Worm (Caenorhabditis elegans) whole organism, L4 larva: Measurements from ENCODE around the gene tag-153.

Experiments used
- D1046.2 ChIP-seq: fragments of 200-800 bp; sonication (Bioruptor generic); IDR thresholded peaks from 2 replicates; pipeline ENCODE4 v1.3.6; 2022; ENCODE audit warnings: missing genetic modification characterization, missing compliant biosample characterization
- F10B5.3 ChIP-seq: sonication (generic microtip); optimal IDR thresholded peaks from 2 replicates; lab custom pipeline; 2016; ENCODE audit warnings: mild to moderate bottlenecking, missing genetic modification characterization, missing compliant biosample characterization
- F44E2.7 ChIP-seq: fragments of 200-800 bp; sonication (Bioruptor generic); IDR thresholded peaks from 2 replicates; pipeline ENCODE4 v2.1.2; 2022; ENCODE audit warnings: missing genetic modification characterization, missing compliant biosample characterization
- Y5F2A.4 ChIP-seq: fragments of 200-800 bp; sonication (Bioruptor generic); optimal IDR thresholded peaks from 2 replicates; lab custom pipeline; 2018; ENCODE audit warnings: mild to moderate bottlenecking, missing genetic modification characterization, missing compliant biosample characterization
- aha-1 ChIP-seq: fragments of 150-350 bp; peaks from one replicate; lab custom pipeline; 2014; ENCODE audit warnings: missing biosample characterization, missing genetic modification characterization
- aly-2 ChIP-seq: sonication (generic microtip); optimal IDR thresholded peaks from 2 replicates; lab custom pipeline; 2018; ENCODE audit warnings: missing biosample characterization, missing genetic modification characterization
- ama-1 ChIP-seq: fragments of 150-350 bp; optimal IDR thresholded peaks from 2 replicates; lab custom pipeline; 2014; ENCODE audit warnings: inconsistent platforms, mixed read lengths
- ceh-20 ChIP-seq: fragments of 200-800 bp; sonication (Bioruptor generic); IDR thresholded peaks from 2 replicates; pipeline ENCODE4 v1.3.6; 2022; ENCODE audit warnings: missing genetic modification reagents, missing genetic modification characterization, missing compliant biosample characterization
- ceh-28 ChIP-seq: fragments of 150-350 bp; optimal IDR thresholded peaks from 2 replicates; lab custom pipeline; 2014; ENCODE audit warnings: missing biosample characterization, missing genetic modification reagents, missing genetic modification characterization
- daf-12 ChIP-seq: fragments of 150-350 bp; optimal IDR thresholded peaks from 2 replicates; lab custom pipeline; 2014; ENCODE audit warnings: missing biosample characterization, missing genetic modification reagents, missing genetic modification characterization
- daf-16 ChIP-seq, 3 experiments: sonication (generic microtip); optimal IDR thresholded peaks; 2 replicates each; lab custom pipeline; 2016 to 2017; ENCODE audit warnings: missing genetic modification characterization in 3 of 3, missing genetic modification reagents in 3 of 3, mild to moderate bottlenecking in 2 of 3, missing compliant biosample characterization in 2 of 3, missing biosample characterization in 1 of 3, moderate library complexity in 1 of 3
- dmd-6 ChIP-seq: fragments of 200-800 bp; sonication (Bioruptor generic); IDR thresholded peaks from 2 replicates; pipeline ENCODE4 v1.3.6; 2022; ENCODE audit warnings: missing genetic modification reagents, missing genetic modification characterization, missing compliant biosample characterization
- dpl-1 ChIP-seq: fragments of 150-350 bp; optimal IDR thresholded peaks from 2 replicates; lab custom pipeline; 2014; ENCODE audit warnings: missing biosample characterization, missing genetic modification reagents, missing genetic modification characterization
- dve-1 ChIP-seq: sonication (generic microtip); optimal IDR thresholded peaks from 2 replicates; lab custom pipeline; 2017; ENCODE audit warnings: antibody characterized with exemption, mild to moderate bottlenecking, missing genetic modification characterization, missing compliant biosample characterization; ENCODE audit not compliant: insufficient read depth
- egl-43 ChIP-seq: fragments of 200-800 bp; sonication (Bioruptor generic); IDR thresholded peaks from 2 replicates; pipeline ENCODE4 v1.3.6; 2022; ENCODE audit warnings: missing genetic modification reagents, missing genetic modification characterization, missing compliant biosample characterization
- gei-8 ChIP-seq: fragments of 200-800 bp; sonication (Bioruptor generic); optimal IDR thresholded peaks from 2 replicates; lab custom pipeline; 2018; ENCODE audit warnings: mild to moderate bottlenecking, missing genetic modification characterization, missing compliant biosample characterization
- hif-1 ChIP-seq, 2 experiments: sonication (generic microtip); optimal IDR thresholded peaks; 2 replicates each; lab custom pipeline; 2016 to 2017; ENCODE audit warnings: missing compliant biosample characterization in 2 of 2, missing genetic modification characterization in 2 of 2, missing genetic modification reagents in 2 of 2, missing genotype in 2 of 2, mild to moderate bottlenecking in 1 of 2
- hlh-11 ChIP-seq: fragments of 200-800 bp; sonication (Bioruptor generic); optimal IDR thresholded peaks from 2 replicates; lab custom pipeline; 2018; ENCODE audit warnings: mild to moderate bottlenecking, missing genetic modification characterization, missing compliant biosample characterization
- hlh-30 ChIP-seq: sonication (generic microtip); optimal IDR thresholded peaks from 2 replicates; lab custom pipeline; 2017; ENCODE audit warnings: antibody characterized with exemption, mild to moderate bottlenecking, missing genetic modification characterization, missing compliant biosample characterization; ENCODE audit not compliant: insufficient read depth
- jun-1 ChIP-seq: fragments of 150-350 bp; optimal IDR thresholded peaks from 2 replicates; lab custom pipeline; 2014; ENCODE audit warnings: missing biosample characterization, missing genetic modification reagents, missing genetic modification characterization
- lin-1 ChIP-seq: fragments of 200-800 bp; sonication (Bioruptor generic); IDR thresholded peaks from 2 replicates; pipeline ENCODE4 v1.3.6; 2022; ENCODE audit warnings: missing genetic modification reagents, missing genetic modification characterization, missing compliant biosample characterization
- lin-13 ChIP-seq: fragments of 150-350 bp; optimal IDR thresholded peaks from 2 replicates; lab custom pipeline; 2014; ENCODE audit warnings: missing biosample characterization, missing genetic modification reagents, missing genetic modification characterization
- lin-38 ChIP-seq: fragments of 200-800 bp; sonication (Bioruptor generic); IDR thresholded peaks from 2 replicates; pipeline ENCODE4 v1.3.6; 2022; ENCODE audit warnings: missing genetic modification reagents, missing genetic modification characterization, missing compliant biosample characterization
- madf-5 ChIP-seq, 2 experiments: fragments of 200-800 bp; sonication (Bioruptor generic); IDR thresholded peaks; 2 replicates each; pipeline ENCODE4 v1.3.6; 2022; ENCODE audit warnings: missing compliant biosample characterization in 2 of 2, missing genetic modification characterization in 2 of 2
- madf-9 ChIP-seq: fragments of 200-800 bp; sonication (Bioruptor generic); conservative IDR thresholded peaks from 2 replicates; pipeline ENCODE4 v1.3.6; 2022; ENCODE audit warnings: missing genetic modification reagents, missing genetic modification characterization, missing compliant biosample characterization
- mdl-1 ChIP-seq, 2 experiments: fragments of 150-350 bp in 1 of 2; sonication (generic microtip) in 1 of 2; optimal IDR thresholded peaks; 2 replicates each; lab custom pipeline; 2014 to 2017; ENCODE audit warnings: missing biosample characterization in 2 of 2, missing genetic modification characterization in 2 of 2
- mep-1 ChIP-seq: fragments of 150-350 bp; sonication (generic microtip); optimal IDR thresholded peaks from 3 replicates; lab custom pipeline; 2014; ENCODE audit warnings: missing biosample characterization, missing genetic modification characterization
- mxl-2 ChIP-seq: fragments of 200-800 bp; sonication (Bioruptor generic); conservative IDR thresholded peaks from 2 replicates; pipeline ENCODE4 v1.3.6; 2022; ENCODE audit warnings: missing genetic modification reagents, missing genetic modification characterization, missing compliant biosample characterization
- nhr-10 ChIP-seq: fragments of 150-350 bp; optimal IDR thresholded peaks from 2 replicates; lab custom pipeline; 2014; ENCODE audit warnings: missing biosample characterization, missing genetic modification characterization
- nhr-11 ChIP-seq: fragments of 150-350 bp; optimal IDR thresholded peaks from 2 replicates; lab custom pipeline; 2014; ENCODE audit warnings: missing biosample characterization, missing genetic modification characterization
- nhr-25 ChIP-seq: sonication (generic microtip); optimal IDR thresholded peaks from 2 replicates; lab custom pipeline; 2017; ENCODE audit warnings: missing genetic modification characterization, mild to moderate bottlenecking, missing compliant biosample characterization, antibody characterized with exemption, moderate library complexity, borderline replicate concordance; ENCODE audit not compliant: insufficient read depth
- nhr-28 ChIP-seq: fragments of 150-350 bp; optimal IDR thresholded peaks from 2 replicates; lab custom pipeline; 2014; ENCODE audit warnings: missing biosample characterization, missing genetic modification characterization
- nhr-42 ChIP-seq: fragments of 200-800 bp; sonication (Bioruptor generic); IDR thresholded peaks from 2 replicates; pipeline ENCODE4 v1.3.6; 2022; ENCODE audit warnings: missing genetic modification characterization, missing compliant biosample characterization
- nhr-48 ChIP-seq: sonication (generic microtip); optimal IDR thresholded peaks from 2 replicates; lab custom pipeline; 2016; ENCODE audit warnings: mild to moderate bottlenecking, missing genetic modification characterization, missing compliant biosample characterization
- spr-3 ChIP-seq: fragments of 200-800 bp; sonication (Bioruptor generic); optimal IDR thresholded peaks from 2 replicates; lab custom pipeline; 2018; ENCODE audit warnings: mild to moderate bottlenecking, missing genetic modification characterization, missing compliant biosample characterization
- tra-1 ChIP-seq: fragments of 200-800 bp; sonication (Bioruptor generic); IDR thresholded peaks from 2 replicates; pipeline ENCODE4 v1.3.6; 2022; ENCODE audit warnings: missing genetic modification reagents, missing genetic modification characterization, missing compliant biosample characterization
- unc-62 ChIP-seq, 3 experiments: fragments of 150-350 bp in 1 of 3; sonication (generic microtip); optimal IDR thresholded peaks in 2 of 3; peaks in 1 of 3; 1 replicate in 1 of 3; 2 replicates in 2 of 3; lab custom pipeline; 2014 to 2017; ENCODE audit warnings: missing biosample characterization in 3 of 3, missing genetic modification characterization in 3 of 3, missing genetic modification reagents in 3 of 3, missing genotype in 1 of 3
- zfp-3 ChIP-seq: fragments of 200-800 bp; sonication (Bioruptor generic); conservative IDR thresholded peaks from 2 replicates; pipeline ENCODE4 v1.3.6; 2022; ENCODE audit warnings: missing genetic modification reagents, missing genetic modification characterization, missing compliant biosample characterization
- zip-11 ChIP-seq: fragments of 200-800 bp; sonication (Bioruptor generic); IDR thresholded peaks from 2 replicates; pipeline ENCODE4 v1.3.6; 2022; ENCODE audit warnings: missing genetic modification characterization, missing compliant biosample characterization
- ztf-7 ChIP-seq: fragments of 150-350 bp; optimal IDR thresholded peaks from 2 replicates; lab custom pipeline; 2014; ENCODE audit warnings: missing biosample characterization, missing genetic modification characterization

The tag-153 gene

ce11 chrV:9327691-9328090 is 4.8 kb downstream of the tag-153 start:
- TF ChIP-seq hlh-11 = peak; percentile 69
- no peak for TF ChIP-seq madf-5 (GFP tag; IDR thresholded peaks at IDR 0.05; lab: Robert Waterston, UW)
- TF ChIP-seq dmd-6 (GFP tag; lab: Robert Waterston, UW) = peak; percentile 54
- TF ChIP-seq mep-1 = peak; percentile 6
- TF ChIP-seq madf-9 (GFP tag; lab: Robert Waterston, UW) = no peak
- TF ChIP-seq ama-1 (lab: Kevin White, UChicago) = no peak
- no peak for TF ChIP-seq lin-13 (GFP tag; lab: Kevin White, UChicago)
- TF ChIP-seq D1046.2 (GFP tag; lab: Robert Waterston, UW) = no peak
- peak; percentile 39; the same call in 1 of the 2 replicates for TF ChIP-seq ceh-20 (GFP tag; lab: Robert Waterston, UW)
- peak in 1 of 2 experiments; percentile 90 for TF ChIP-seq unc-62 (GFP tag; optimal IDR thresholded peaks at IDR 0.05 in 1 of 2; lab: Kevin White, UChicago)
- no peak for TF ChIP-seq unc-62 (tag; optimal IDR thresholded peaks at IDR 0.05; lab: Kevin White, UChicago)
- TF ChIP-seq aly-2 = no peak
- TF ChIP-seq nhr-48 (tag; lab: Kevin White, UChicago) = peak; percentile 88
- TF ChIP-seq ztf-7 (tag; lab: Kevin White, UChicago) = no peak
- no peak for TF ChIP-seq dpl-1 (GFP tag; lab: Kevin White, UChicago)
- no peak for TF ChIP-seq daf-12 (tag; lab: Kevin White, UChicago)
- TF ChIP-seq F44E2.7 (GFP tag; lab: Robert Waterston, UW) = no peak
- TF ChIP-seq mxl-2 = peak; percentile 68; the same call in 1 of the 2 replicates
- TF ChIP-seq zip-11 (GFP tag; lab: Robert Waterston, UW) = no peak
- peak; percentile 25 for TF ChIP-seq hlh-30
- no peak for TF ChIP-seq lin-38 (GFP tag; lab: Robert Waterston, UW)
- TF ChIP-seq gei-8 (GFP tag; lab: Kevin White, UChicago) = no peak
- no peak for TF ChIP-seq lin-1 (GFP tag; lab: Robert Waterston, UW)
- TF ChIP-seq F10B5.3 = no peak
- TF ChIP-seq nhr-25 (tag; lab: Kevin White, UChicago) = no peak
- no peak for TF ChIP-seq daf-16 (GFP tag; optimal IDR thresholded peaks at IDR 0.05; lab: Kevin White, UChicago)
- TF ChIP-seq daf-16 (tag; optimal IDR thresholded peaks at IDR 0.05; lab: Kevin White, UChicago) = peak; percentile 37
- no peak for TF ChIP-seq ceh-28 (tag; lab: Kevin White, UChicago)
- no peak for TF ChIP-seq Y5F2A.4 (GFP tag; lab: Kevin White, UChicago)
- peak; percentile 37 for TF ChIP-seq nhr-28 (tag; lab: Kevin White, UChicago)
- no peak for TF ChIP-seq spr-3 (GFP tag; lab: Kevin White, UChicago)
- no peak for TF ChIP-seq nhr-42 (GFP tag; lab: Robert Waterston, UW)
- TF ChIP-seq tra-1 (GFP tag; lab: Robert Waterston, UW) = no peak
- TF ChIP-seq zfp-3 = no peak
- TF ChIP-seq nhr-11 (tag; lab: Kevin White, UChicago) = peak; percentile 1
- no peak for TF ChIP-seq jun-1 (tag; lab: Kevin White, UChicago)
- peak; percentile 13 for TF ChIP-seq dve-1
- TF ChIP-seq aha-1 (tag; lab: Kevin White, UChicago) = peak; percentile 93
- peak in 1 of 2 experiments; percentile 28 for TF ChIP-seq mdl-1 (tag; optimal IDR thresholded peaks at IDR 0.05; lab: Kevin White, UChicago)
- TF ChIP-seq egl-43 (GFP tag; lab: Robert Waterston, UW) = no peak
- no peak for TF ChIP-seq hif-1 (tag; optimal IDR thresholded peaks at IDR 0.05; lab: Kevin White, UChicago)
- TF ChIP-seq nhr-10 (tag; lab: Kevin White, UChicago) = no peak
- TF ChIP-seq, all 104 proteins: peak for 14

- no peak for TF ChIP-seq daf-16 (GFP tag; optimal IDR thresholded peaks at IDR 0.05; lab: Kevin White, UChicago)
- TF ChIP-seq daf-16 (tag; optimal IDR thresholded peaks at IDR 0.05; lab: Kevin White, UChicago) = peak; percentile 24
- TF ChIP-seq aly-2 = no peak
Observed at ce11 chrV:9328670-9329069, 5.8 kb downstream of the tag-153 start, which contains the start of gene K07B1.4. Gene K07B1.4, plus strand, starts transcription at chrV:9328970.
